Fruit fly (Drosophila melanogaster) whole organism, prepupa: ENCODE results near the gene CG9686.

Source experiments
- CG10631 ChIP-seq: fragments of 200-800 bp; sonication (Bioruptor generic); optimal IDR thresholded peaks from 2 replicates; lab custom pipeline; 2016; ENCODE audit warnings: missing biosample characterization, missing genetic modification characterization
- CG10669 ChIP-seq: fragments of 200-800 bp; sonication (Bioruptor generic); optimal IDR thresholded peaks from 3 replicates; lab custom pipeline; 2018; ENCODE audit warnings: missing biosample characterization, mild to moderate bottlenecking, missing genetic modification characterization, moderate library complexity
- CG15336 ChIP-seq: fragments of 200-800 bp; sonication (Bioruptor generic); IDR thresholded peaks from 2 replicates; pipeline ENCODE4 v1.3.6; 2022; ENCODE audit warnings: missing biosample characterization, missing genetic modification characterization
- CG1621 ChIP-seq: fragments of 200-800 bp; sonication (Bioruptor generic); optimal IDR thresholded peaks from 3 replicates; lab custom pipeline; 2018; ENCODE audit warnings: missing biosample characterization, mild to moderate bottlenecking, missing genetic modification characterization
- CG16779 ChIP-seq: fragments of 200-800 bp; sonication (Bioruptor generic); optimal IDR thresholded peaks from 3 replicates; lab custom pipeline; 2017; ENCODE audit warnings: missing biosample characterization, mild to moderate bottlenecking, missing genetic modification characterization
- CG32006 ChIP-seq: fragments of 200-800 bp; sonication (Bioruptor generic); optimal IDR thresholded peaks from 3 replicates; lab custom pipeline; 2017; ENCODE audit warnings: missing biosample characterization, mild to moderate bottlenecking, missing genetic modification characterization
- CG34406 ChIP-seq: fragments of 200-800 bp; sonication (Bioruptor generic); optimal IDR thresholded peaks from 3 replicates; lab custom pipeline; 2016; ENCODE audit warnings: missing biosample characterization, missing genetic modification characterization
- CG3919 ChIP-seq: fragments of 200-800 bp; sonication (Bioruptor generic); optimal IDR thresholded peaks from 3 replicates; lab custom pipeline; 2016; ENCODE audit warnings: missing biosample characterization, missing genetic modification characterization
- CG4318 ChIP-seq: fragments of 200-800 bp; sonication (Bioruptor generic); optimal IDR thresholded peaks from 3 replicates; lab custom pipeline; 2017; ENCODE audit warnings: missing biosample characterization, mild to moderate bottlenecking, missing genetic modification characterization
- CG6163 ChIP-seq: fragments of 200-800 bp; sonication (Bioruptor generic); IDR thresholded peaks from 3 replicates; pipeline ENCODE4 v1.3.6; 2022; ENCODE audit warnings: missing biosample characterization, missing genetic modification characterization
- CG6276 ChIP-seq: fragments of 200-800 bp; sonication (Bioruptor generic); optimal IDR thresholded peaks from 2 replicates; lab custom pipeline; 2017; ENCODE audit warnings: missing biosample characterization, mild to moderate bottlenecking, missing genetic modification characterization
- CG6792 ChIP-seq: fragments of 200-800 bp; sonication (Bioruptor generic); optimal IDR thresholded peaks from 3 replicates; lab custom pipeline; 2016; ENCODE audit warnings: missing biosample characterization, missing genetic modification characterization
- CG6808 ChIP-seq: fragments of 200-800 bp; sonication (Bioruptor generic); optimal IDR thresholded peaks from 3 replicates; lab custom pipeline; 2017; ENCODE audit warnings: missing biosample characterization, missing genetic modification characterization, mild to moderate bottlenecking, moderate library complexity, missing genetic modification reagents
- CG7368 ChIP-seq: fragments of 200-800 bp; sonication (Bioruptor generic); optimal IDR thresholded peaks from 3 replicates; lab custom pipeline; 2016; ENCODE audit warnings: missing biosample characterization, missing genetic modification characterization
- CG8119 ChIP-seq: fragments of 200-800 bp; sonication (Bioruptor generic); IDR thresholded peaks from 3 replicates; pipeline ENCODE4 v1.3.6; 2022; ENCODE audit warnings: missing biosample characterization, missing genetic modification characterization
- CG8319 ChIP-seq: fragments of 200-800 bp; sonication (Bioruptor generic); optimal IDR thresholded peaks from 3 replicates; lab custom pipeline; 2016; ENCODE audit warnings: missing biosample characterization, missing genetic modification characterization
- CG8632 ChIP-seq: fragments of 200-800 bp; sonication (Bioruptor generic); optimal IDR thresholded peaks from 3 replicates; lab custom pipeline; 2016; ENCODE audit warnings: missing biosample characterization, missing genetic modification characterization
- CG9139 ChIP-seq: fragments of 200-800 bp; sonication (Bioruptor generic); optimal IDR thresholded peaks from 3 replicates; lab custom pipeline; 2017; ENCODE audit warnings: missing biosample characterization, mild to moderate bottlenecking, missing genetic modification characterization
- Eip75B ChIP-seq: fragments of 200-800 bp; sonication (Bioruptor generic); optimal IDR thresholded peaks from 3 replicates; lab custom pipeline; 2016; ENCODE audit warnings: missing biosample characterization, missing genetic modification characterization
- Ets21C ChIP-seq: fragments of 200-800 bp; sonication (Bioruptor generic); optimal IDR thresholded peaks from 3 replicates; lab custom pipeline; 2016; ENCODE audit warnings: missing biosample characterization, missing genetic modification characterization
- Gug ChIP-seq: fragments of 200-800 bp; sonication (Bioruptor generic); IDR thresholded peaks from 2 replicates; pipeline ENCODE4 v1.3.6; 2022; ENCODE audit warnings: missing biosample characterization, missing genetic modification characterization
- Hr39 ChIP-seq: fragments of 200-800 bp; sonication (Bioruptor generic); optimal IDR thresholded peaks from 2 replicates; lab custom pipeline; 2016; ENCODE audit warnings: missing biosample characterization, missing genetic modification characterization
- Met ChIP-seq: fragments of 200-800 bp; sonication (Bioruptor generic); optimal IDR thresholded peaks from 3 replicates; lab custom pipeline; 2016; ENCODE audit warnings: missing biosample characterization, missing genetic modification characterization
- OdsH ChIP-seq: fragments of 200-800 bp; sonication (Bioruptor generic); optimal IDR thresholded peaks from 3 replicates; lab custom pipeline; 2016; ENCODE audit warnings: missing biosample characterization, missing genetic modification characterization
- Smox ChIP-seq: fragments of 200-800 bp; sonication (Bioruptor generic); optimal IDR thresholded peaks from 3 replicates; lab custom pipeline; 2016; ENCODE audit warnings: missing biosample characterization, missing genetic modification characterization
- Sox102F ChIP-seq: fragments of 200-800 bp; sonication (Bioruptor generic); optimal IDR thresholded peaks from 2 replicates; lab custom pipeline; 2016; ENCODE audit warnings: missing biosample characterization, mild to moderate bottlenecking, missing genetic modification characterization
- Sox14 ChIP-seq: fragments of 200-800 bp; sonication (Bioruptor generic); optimal IDR thresholded peaks from 3 replicates; lab custom pipeline; 2016; ENCODE audit warnings: missing biosample characterization, missing genetic modification characterization
- Sox15 ChIP-seq: fragments of 200-800 bp; sonication (Bioruptor generic); optimal IDR thresholded peaks from 3 replicates; lab custom pipeline; 2016; ENCODE audit warnings: missing biosample characterization, missing genetic modification characterization
- achi ChIP-seq: fragments of 200-800 bp; sonication (Bioruptor generic); optimal IDR thresholded peaks from 3 replicates; lab custom pipeline; 2016; ENCODE audit warnings: missing biosample characterization, missing genetic modification characterization
- cyc ChIP-seq: fragments of 200-800 bp; sonication (Bioruptor generic); optimal IDR thresholded peaks from 3 replicates; lab custom pipeline; 2016; ENCODE audit warnings: missing biosample characterization, missing genetic modification characterization
- dac ChIP-seq: fragments of 200-800 bp; sonication (Bioruptor generic); optimal IDR thresholded peaks from 2 replicates; lab custom pipeline; 2017; ENCODE audit warnings: missing biosample characterization, mild to moderate bottlenecking, missing genetic modification characterization
- dsx ChIP-seq: fragments of 200-800 bp; optimal IDR thresholded peaks from 3 replicates; lab custom pipeline; 2019; ENCODE audit warnings: missing biosample characterization, mild to moderate bottlenecking, missing genetic modification characterization, moderate library complexity; ENCODE audit not compliant: poor library complexity, severe bottlenecking
- eg ChIP-seq: fragments of 200-800 bp; sonication (Bioruptor generic); IDR thresholded peaks from 3 replicates; pipeline ENCODE4 v1.3.6; 2022; ENCODE audit warnings: missing biosample characterization, missing genetic modification characterization
- esn ChIP-seq: fragments of 200-800 bp; sonication (Bioruptor generic); optimal IDR thresholded peaks from 2 replicates; lab custom pipeline; 2016; ENCODE audit warnings: missing biosample characterization, mild to moderate bottlenecking, missing genetic modification characterization, moderate library complexity
- fkh ChIP-seq: fragments of 200-800 bp; sonication (Bioruptor generic); optimal IDR thresholded peaks from 3 replicates; lab custom pipeline; 2017; ENCODE audit warnings: missing biosample characterization, mild to moderate bottlenecking, missing genetic modification characterization, moderate library complexity
- net ChIP-seq: fragments of 200-800 bp; sonication (Bioruptor generic); optimal IDR thresholded peaks from 3 replicates; lab custom pipeline; 2016; ENCODE audit warnings: missing biosample characterization, missing genetic modification characterization
- pdm3 ChIP-seq: fragments of 200-800 bp; sonication (Bioruptor generic); optimal IDR thresholded peaks from 3 replicates; lab custom pipeline; 2016; ENCODE audit warnings: missing biosample characterization, missing genetic modification characterization
- salr ChIP-seq, 2 experiments: fragments of 200-800 bp; sonication (Bioruptor generic); optimal IDR thresholded peaks; 3 replicates each; lab custom pipeline; 2016 to 2018; ENCODE audit warnings: missing biosample characterization in 2 of 2, missing genetic modification characterization in 2 of 2, mild to moderate bottlenecking in 1 of 2
- spab ChIP-seq: fragments of 200-800 bp; sonication (Bioruptor generic); optimal IDR thresholded peaks from 2 replicates; lab custom pipeline; 2017; ENCODE audit warnings: missing biosample characterization, mild to moderate bottlenecking, missing genetic modification characterization, missing genetic modification reagents
- ss ChIP-seq, 2 experiments: fragments of 200-800 bp; sonication (Bioruptor generic); optimal IDR thresholded peaks; 2 replicates in 1 of 2; 3 replicates in 1 of 2; lab custom pipeline; 2017 to 2018; ENCODE audit warnings: mild to moderate bottlenecking in 2 of 2, missing biosample characterization in 2 of 2, missing genetic modification characterization in 2 of 2, moderate library complexity in 1 of 2
- svp ChIP-seq: fragments of 200-800 bp; sonication (Bioruptor generic); peaks from one replicate; lab custom pipeline; 2016; ENCODE audit warnings: missing biosample characterization, missing genetic modification characterization
- vri ChIP-seq: fragments of 200-800 bp; sonication (Bioruptor generic); optimal IDR thresholded peaks from 3 replicates; lab custom pipeline; 2016; ENCODE audit warnings: missing biosample characterization, mild to moderate bottlenecking, missing genetic modification characterization

Gene CG9686

dm6 chrX:9829896-9830295 is 49.8 kb upstream of the CG9686 start (continued):
- TF ChIP-seq CG10631 (GFP tag; lab: Kevin White, UChicago): peak; percentile 14
- TF ChIP-seq CG3919: peak; percentile 18
- TF ChIP-seq CG8319 (GFP tag; lab: Kevin White, UChicago): no peak
- no peak for TF ChIP-seq CG16779 (tag; lab: Kevin White, UChicago)
- peak; percentile 2 for TF ChIP-seq Sox102F (GFP tag; lab: Kevin White, UChicago)
- TF ChIP-seq Eip75B (GFP tag; lab: Kevin White, UChicago): no peak
- no peak for TF ChIP-seq CG6276 (GFP tag; lab: Kevin White, UChicago)
- no peak for TF ChIP-seq CG9139 (GFP tag; lab: Kevin White, UChicago)
- no peak for TF ChIP-seq vri (GFP tag; lab: Kevin White, UChicago)
- TF ChIP-seq salr (GFP tag; optimal IDR thresholded peaks at IDR 0.05; lab: Kevin White, UChicago): no peak

- TF ChIP-seq OdsH (GFP tag; lab: Kevin White, UChicago) (no peak), ss (GFP tag; optimal IDR thresholded peaks at IDR 0.05; lab: Kevin White, UChicago) (peak in 1 of 2 experiments; percentile 5), svp (GFP tag; lab: Kevin White, UChicago) (peak; percentile 98), Hr39 (GFP tag; lab: Kevin White, UChicago) (no peak), CG6808 (GFP tag; lab: Kevin White, UChicago) (no peak), CG4318 (GFP tag; lab: Kevin White, UChicago) (no peak)
Measured at dm6 chrX:9833028-9833427, 46.6 kb upstream of the CG9686 start.

dm6 chrX:9847529-9847928 is 32.1 kb upstream of the CG9686 start:
- peak; percentile 73 for TF ChIP-seq svp (GFP tag; lab: Kevin White, UChicago)
- no peak for TF ChIP-seq CG16779 (tag; lab: Kevin White, UChicago)
- TF ChIP-seq, all 60 proteins: peak for 1

dm6 chrX:9864882-9865281 is 14.8 kb upstream of the CG9686 start, which contains the start of gene Ser7:
Gene Ser7 (plus strand): TSS chrX:9865233.
- TF ChIP-seq CG8632 (GFP tag; lab: Kevin White, UChicago): no peak
- peak; percentile 9 for TF ChIP-seq Sox14 (GFP tag; lab: Kevin White, UChicago)
- no peak for TF ChIP-seq spab (GFP tag; lab: Kevin White, UChicago)
- no peak for TF ChIP-seq Smox (GFP tag; lab: Kevin White, UChicago)
- TF ChIP-seq CG15336 (GFP tag; lab: Robert Waterston, UW): no peak
- TF ChIP-seq svp (GFP tag; lab: Kevin White, UChicago): peak; percentile 70
- no peak for TF ChIP-seq dsx (GFP tag; lab: Kevin White, UChicago)

- TF ChIP-seq Sox102F (GFP tag; lab: Kevin White, UChicago): no peak
- peak; percentile 29 for TF ChIP-seq vri (GFP tag; lab: Kevin White, UChicago)
- TF ChIP-seq CG6792: no peak
- TF ChIP-seq net (GFP tag; lab: Kevin White, UChicago): no peak
- TF ChIP-seq cyc (GFP tag; lab: Kevin White, UChicago): no peak
- TF ChIP-seq dac (GFP tag; lab: Kevin White, UChicago): no peak
- no peak for TF ChIP-seq CG8632 (GFP tag; lab: Kevin White, UChicago)
- no peak for TF ChIP-seq fkh (GFP tag; lab: Kevin White, UChicago)
- TF ChIP-seq Gug (GFP tag; lab: Robert Waterston, UW): no peak
- TF ChIP-seq CG1621 (tag; lab: Kevin White, UChicago): no peak
- 0 out of 3 replicates have a peak, but pooled peaks have one; percentile 12 for TF ChIP-seq eg (GFP tag; lab: Robert Waterston, UW)
- TF ChIP-seq CG8119 (GFP tag; lab: Robert Waterston, UW): no peak
- no peak for TF ChIP-seq CG34406 (GFP tag; lab: Kevin White, UChicago)
- TF ChIP-seq CG4318 (GFP tag; lab: Kevin White, UChicago): no peak
- no peak for TF ChIP-seq Ets21C (GFP tag; lab: Kevin White, UChicago)
- no peak for TF ChIP-seq CG10669 (GFP tag; lab: Kevin White, UChicago)
- TF ChIP-seq pdm3 (GFP tag; lab: Kevin White, UChicago): no peak
- TF ChIP-seq CG6163 (GFP tag; lab: Robert Waterston, UW): no peak
- TF ChIP-seq esn (GFP tag; lab: Kevin White, UChicago): no peak
- TF ChIP-seq CG6276 (GFP tag; lab: Kevin White, UChicago): no peak
- TF ChIP-seq CG7368 (GFP tag; lab: Kevin White, UChicago): no peak
- TF ChIP-seq Met (GFP tag; lab: Kevin White, UChicago): peak; percentile 2
- TF ChIP-seq CG32006 (GFP tag; lab: Kevin White, UChicago): no peak
- TF ChIP-seq Sox15: no peak
- no peak for TF ChIP-seq achi (GFP tag; lab: Kevin White, UChicago)
Measured at dm6 chrX:9868510-9869248, 11.0 kb upstream of the CG9686 start, which contains the start of gene CG45060. Gene CG45060 (minus strand): TSS chrX:9868568.
